Worm (Caenorhabditis elegans) whole organism, L1 larva: ENCODE results near the gene C27A2.7.

Experiments
- C34B4.2 ChIP-seq: sonication (generic microtip); optimal IDR thresholded peaks from 2 replicates; lab custom pipeline; 2017; ENCODE audit warnings: mild to moderate bottlenecking, missing genetic modification characterization, missing compliant biosample characterization
- F16B12.6 ChIP-seq: fragments of 150-350 bp; optimal IDR thresholded peaks from 2 replicates; lab custom pipeline; 2014; ENCODE audit warnings: missing biosample characterization, missing genetic modification characterization
- aha-1 ChIP-seq: fragments of 150-350 bp; optimal IDR thresholded peaks from 2 replicates; lab custom pipeline; 2014; ENCODE audit warnings: missing biosample characterization, missing genetic modification characterization
- aly-2 ChIP-seq: fragments of 150-350 bp; optimal IDR thresholded peaks from 2 replicates; lab custom pipeline; 2014; ENCODE audit warnings: missing biosample characterization, missing genetic modification characterization
- ama-1 ChIP-seq: fragments of 150-350 bp; optimal IDR thresholded peaks from 2 replicates; lab custom pipeline; 2014
- blmp-1 ChIP-seq: fragments of 150-350 bp; optimal IDR thresholded peaks from 2 replicates; lab custom pipeline; 2014; ENCODE audit warnings: missing biosample characterization, missing genetic modification characterization
- ceh-63 ChIP-seq: fragments of 200-800 bp; sonication (Bioruptor generic); optimal IDR thresholded peaks from 2 replicates; lab custom pipeline; 2018; ENCODE audit warnings: mild to moderate bottlenecking, missing genetic modification characterization, missing compliant biosample characterization
- ceh-8 ChIP-seq: fragments of 200-800 bp; sonication (Bioruptor generic); optimal IDR thresholded peaks from 2 replicates; lab custom pipeline; 2018; ENCODE audit warnings: mild to moderate bottlenecking, missing genetic modification characterization, moderate library complexity, missing compliant biosample characterization
- ceh-82 ChIP-seq, 3 experiments: fragments of 150-350 bp in 1 of 3; sonication (generic microtip) in 2 of 3; optimal IDR thresholded peaks; 2 replicates each; lab custom pipeline; 2014 to 2017; ENCODE audit warnings: missing biosample characterization in 3 of 3, missing genetic modification characterization in 3 of 3
- ceh-88 ChIP-seq: fragments of 200-800 bp; sonication (Bioruptor generic); IDR thresholded peaks from 2 replicates; pipeline ENCODE4 v1.3.6; 2022; ENCODE audit warnings: missing genetic modification characterization, missing compliant biosample characterization
- dpl-1 ChIP-seq, 3 experiments: fragments of 150-350 bp in 2 of 3; sonication (generic microtip) in 1 of 3; optimal IDR thresholded peaks; 2 replicates each; lab custom pipeline; 2014 to 2017; ENCODE audit warnings: missing biosample characterization in 3 of 3, missing genetic modification characterization in 3 of 3, missing genetic modification reagents in 3 of 3
- efl-1 ChIP-seq, 4 experiments: fragments of 150-350 bp; optimal IDR thresholded peaks in 3 of 4; peaks in 1 of 4; 1 replicate in 1 of 4; 2 replicates in 3 of 4; lab custom pipeline; 2014; ENCODE audit warnings: missing biosample characterization in 2 of 4, missing genetic modification characterization in 2 of 4, missing genetic modification reagents in 2 of 4
- egl-13 ChIP-seq: sonication (generic microtip); optimal IDR thresholded peaks from 2 replicates; lab custom pipeline; 2016; ENCODE audit warnings: missing genotype, missing genetic modification reagents, missing genetic modification characterization, missing compliant biosample characterization
- elt-3 ChIP-seq, 6 experiments: fragments of 150-350 bp in 1 of 6; sonication (generic microtip); optimal IDR thresholded peaks; 2 replicates each; lab custom pipeline; 2017 to 2018; ENCODE audit warnings: missing biosample characterization in 6 of 6, missing genetic modification characterization in 6 of 6, inconsistent platforms in 1 of 6
- ets-5 ChIP-seq: fragments of 200-800 bp; sonication (Bioruptor generic); IDR thresholded peaks from 2 replicates; pipeline ENCODE4 v1.3.6; 2022; ENCODE audit warnings: missing genetic modification characterization, missing compliant biosample characterization
- fkh-4 ChIP-seq: sonication (generic microtip); optimal IDR thresholded peaks from 2 replicates; lab custom pipeline; 2016; ENCODE audit warnings: missing compliant biosample characterization, missing genetic modification characterization, borderline replicate concordance
- fkh-8 ChIP-seq: sonication (generic microtip); optimal IDR thresholded peaks from 2 replicates; lab custom pipeline; 2016; ENCODE audit warnings: mild to moderate bottlenecking, missing genetic modification characterization, missing compliant biosample characterization
- fos-1 ChIP-seq: fragments of 150-350 bp; optimal IDR thresholded peaks from 2 replicates; lab custom pipeline; 2014; ENCODE audit warnings: missing biosample characterization, missing genetic modification characterization
- hlh-4 ChIP-seq: sonication (generic microtip); optimal IDR thresholded peaks from 2 replicates; lab custom pipeline; 2016; ENCODE audit warnings: mild to moderate bottlenecking, missing genetic modification characterization, missing compliant biosample characterization
- hpl-2 ChIP-seq: fragments of 150-350 bp; optimal IDR thresholded peaks from 2 replicates; lab custom pipeline; 2014; ENCODE audit warnings: missing biosample characterization, missing genetic modification reagents, missing genetic modification characterization
- jun-1 ChIP-seq: fragments of 150-350 bp; optimal IDR thresholded peaks from 2 replicates; lab custom pipeline; 2014; ENCODE audit warnings: missing biosample characterization, missing genetic modification reagents, missing genetic modification characterization
- lin-15B ChIP-seq: fragments of 150-350 bp; sonication (generic microtip); optimal IDR thresholded peaks from 3 replicates; lab custom pipeline; 2014; ENCODE audit warnings: missing biosample characterization, missing genetic modification characterization
- lin-35 ChIP-seq, 2 experiments: fragments of 150-350 bp; optimal IDR thresholded peaks; 2 replicates each; lab custom pipeline; 2014; ENCODE audit warnings: missing biosample characterization in 2 of 2, missing genetic modification characterization in 2 of 2, missing genetic modification reagents in 2 of 2
- lin-39 ChIP-seq: fragments of 150-350 bp; optimal IDR thresholded peaks from 2 replicates; lab custom pipeline; 2014; ENCODE audit warnings: missing biosample characterization, missing genetic modification reagents, missing genetic modification characterization
- lsy-2 ChIP-seq, 2 experiments: fragments of 150-350 bp; optimal IDR thresholded peaks; 2 replicates each; lab custom pipeline; 2014; ENCODE audit warnings: missing biosample characterization in 2 of 2, missing genetic modification characterization in 2 of 2
- mab-9 ChIP-seq: fragments of 200-800 bp; sonication (Bioruptor generic); IDR thresholded peaks from 2 replicates; pipeline ENCODE4 v1.3.6; 2022; ENCODE audit warnings: missing genetic modification reagents, missing genetic modification characterization, missing compliant biosample characterization
- mef-2 ChIP-seq: fragments of 150-350 bp; optimal IDR thresholded peaks from 2 replicates; lab custom pipeline; 2014; ENCODE audit warnings: missing biosample characterization, missing genetic modification characterization
- mep-1 ChIP-seq: fragments of 150-350 bp; optimal IDR thresholded peaks from 2 replicates; lab custom pipeline; 2014; ENCODE audit warnings: missing biosample characterization, missing genetic modification characterization
- nhr-20 ChIP-seq: sonication (generic microtip); optimal IDR thresholded peaks from 2 replicates; lab custom pipeline; 2016; ENCODE audit warnings: mild to moderate bottlenecking, missing genetic modification characterization, missing compliant biosample characterization
- nhr-237 ChIP-seq: fragments of 150-350 bp; optimal IDR thresholded peaks from 2 replicates; lab custom pipeline; 2014; ENCODE audit warnings: missing biosample characterization, missing genetic modification characterization
- nhr-28 ChIP-seq: fragments of 150-350 bp; optimal IDR thresholded peaks from 2 replicates; lab custom pipeline; 2014; ENCODE audit warnings: missing biosample characterization, missing genetic modification characterization
- nhr-76 ChIP-seq: sonication (generic microtip); optimal IDR thresholded peaks from 2 replicates; lab custom pipeline; 2017; ENCODE audit warnings: missing biosample characterization, missing genetic modification characterization
- nhr-84 ChIP-seq: sonication (generic microtip); optimal IDR thresholded peaks from 2 replicates; lab custom pipeline; 2017; ENCODE audit warnings: missing biosample characterization, missing genetic modification characterization
- nhr-90 ChIP-seq: sonication (generic microtip); optimal IDR thresholded peaks from 2 replicates; lab custom pipeline; 2016; ENCODE audit warnings: mild to moderate bottlenecking, missing genetic modification characterization, missing compliant biosample characterization; ENCODE audit not compliant: poor library complexity
- pag-3 ChIP-seq: sonication (generic microtip); optimal IDR thresholded peaks from 2 replicates; lab custom pipeline; 2017; ENCODE audit warnings: missing genetic modification characterization, mild to moderate bottlenecking, missing compliant biosample characterization, antibody characterized with exemption, borderline replicate concordance; ENCODE audit not compliant: insufficient read depth
- rnt-1 ChIP-seq: sonication (generic microtip); optimal IDR thresholded peaks from 2 replicates; lab custom pipeline; 2016; ENCODE audit warnings: mild to moderate bottlenecking, missing genetic modification characterization, moderate library complexity, missing compliant biosample characterization
- snu-23 ChIP-seq: sonication (generic microtip); optimal IDR thresholded peaks from 2 replicates; lab custom pipeline; 2016; ENCODE audit warnings: missing genetic modification characterization, missing compliant biosample characterization
- sptf-1 ChIP-seq: fragments of 150-350 bp; optimal IDR thresholded peaks from 2 replicates; lab custom pipeline; 2014; ENCODE audit warnings: missing biosample characterization, missing genetic modification characterization
- tbx-2 ChIP-seq: sonication (generic microtip); optimal IDR thresholded peaks from 2 replicates; lab custom pipeline; 2016; ENCODE audit warnings: missing genetic modification characterization, missing compliant biosample characterization
- tlp-1 ChIP-seq: fragments of 150-350 bp; optimal IDR thresholded peaks from 2 replicates; lab custom pipeline; 2014; ENCODE audit warnings: missing biosample characterization, missing genetic modification characterization
- unc-130 ChIP-seq: fragments of 150-350 bp; optimal IDR thresholded peaks from 2 replicates; lab custom pipeline; 2017; ENCODE audit warnings: missing biosample characterization, missing genetic modification characterization, inconsistent platforms
- unc-62 ChIP-seq: fragments of 150-350 bp; optimal IDR thresholded peaks from 2 replicates; lab custom pipeline; 2014; ENCODE audit warnings: missing biosample characterization, missing genetic modification reagents, missing genetic modification characterization
- unc-98 ChIP-seq: fragments of 200-800 bp; sonication (Bioruptor generic); IDR thresholded peaks from 2 replicates; pipeline ENCODE4 v1.3.6; 2022; ENCODE audit warnings: missing genetic modification characterization, missing compliant biosample characterization
- xbp-1 ChIP-seq: sonication (generic microtip); optimal IDR thresholded peaks from 2 replicates; lab custom pipeline; 2016; ENCODE audit warnings: missing genetic modification characterization, missing compliant biosample characterization
- ztf-11 ChIP-seq, 2 experiments: sonication (generic microtip); optimal IDR thresholded peaks; 2 replicates each; lab custom pipeline; 2016 to 2017; ENCODE audit warnings: missing genetic modification characterization in 2 of 2, missing biosample characterization in 1 of 2, missing compliant biosample characterization in 1 of 2

Gene C27A2.7

ce11 chrII:5039912-5040311 is 31.3 kb downstream of the C27A2.7 start, which contains the start of gene golg-2:
TSS of gene golg-2 (minus strand) at chrII:5040091.
- TF ChIP-seq dpl-1 (GFP tag; optimal IDR thresholded peaks at IDR 0.05; lab: Kevin White, UChicago) (peak in 1 of 3 experiments; percentile 42), lin-35 (GFP tag; optimal IDR thresholded peaks at IDR 0.05; lab: Kevin White, UChicago) (peak in 1 of 2 experiments; percentile 55), F16B12.6 (tag; lab: Kevin White, UChicago) (peak; percentile 79), aha-1 (tag; lab: Kevin White, UChicago) (no peak), ztf-11 (tag; optimal IDR thresholded peaks at IDR 0.05; lab: Kevin White, UChicago) (no peak), blmp-1 (tag; lab: Kevin White, UChicago) (peak; percentile 20), lsy-2 (tag; optimal IDR thresholded peaks at IDR 0.05; lab: Kevin White, UChicago) (peak; percentile 6 to 31), efl-1 (optimal IDR thresholded peaks at IDR 0.05; lab: Kevin White, UChicago) (peak; percentile 10 to 33), efl-1 (GFP tag; optimal IDR thresholded peaks at IDR 0.05 in 1 of 2; lab: Kevin White, UChicago) (peak; percentile 38 to 84), mep-1 (tag; lab: Kevin White, UChicago) (peak; percentile 29)
- TF ChIP-seq, all 84 proteins: peak for 7

- no peak for TF ChIP-seq efl-1 (optimal IDR thresholded peaks at IDR 0.05; lab: Kevin White, UChicago)
- TF ChIP-seq efl-1 (GFP tag; optimal IDR thresholded peaks at IDR 0.05 in 1 of 2; lab: Kevin White, UChicago): peak in 1 of 2 experiments; percentile 53
- TF ChIP-seq ceh-8: no peak
- no peak for TF ChIP-seq lin-15B (tag; lab: Kevin White, UChicago)
- TF ChIP-seq lsy-2 (tag; optimal IDR thresholded peaks at IDR 0.05; lab: Kevin White, UChicago): no peak
- no peak for TF ChIP-seq rnt-1 (tag; lab: Kevin White, UChicago)
- no peak for TF ChIP-seq xbp-1 (tag; lab: Kevin White, UChicago)
- TF ChIP-seq ceh-88 (GFP tag; lab: Robert Waterston, UW): no peak
Observed at ce11 chrII:5036128-5036527, 35.0 kb downstream of the C27A2.7 start, which contains the start of gene lrr-1. TSS of gene lrr-1 (minus strand) at chrII:5036439.

- TF ChIP-seq egl-13 (tag; lab: Kevin White, UChicago) (no peak), mef-2 (tag; lab: Kevin White, UChicago) (no peak), unc-98 (GFP tag; lab: Robert Waterston, UW) (no peak), tbx-2 (no peak), ceh-88 (GFP tag; lab: Robert Waterston, UW) (no peak)
- TF ChIP-seq, all 84 proteins: peak for 0
Observed at ce11 chrII:5033935-5034334, 37.2 kb downstream of the C27A2.7 start, which contains the start of gene F33G12.3. TSS of gene F33G12.3 (minus strand) at chrII:5034035.

ce11 chrII:5032669-5033068 is 38.5 kb downstream of the C27A2.7 start:
- TF ChIP-seq unc-130: no peak
- peak; percentile 48 for TF ChIP-seq fkh-8 (tag; lab: Kevin White, UChicago)
- TF ChIP-seq egl-13 (tag; lab: Kevin White, UChicago): no peak
- no peak for TF ChIP-seq fkh-4 (tag; lab: Kevin White, UChicago)
- no peak for TF ChIP-seq lin-39 (tag; lab: Kevin White, UChicago)
- peak; percentile 55 for TF ChIP-seq fos-1 (tag; lab: Kevin White, UChicago)
- TF ChIP-seq pag-3 (tag; lab: Kevin White, UChicago): no peak
- peak; percentile 69 for TF ChIP-seq nhr-20 (tag; lab: Kevin White, UChicago)
- no peak for TF ChIP-seq ceh-63 (GFP tag; lab: Kevin White, UChicago)
- TF ChIP-seq aly-2 (tag; lab: Kevin White, UChicago): no peak
- TF ChIP-seq sptf-1 (tag; lab: Kevin White, UChicago): no peak
- peak; percentile 80 for TF ChIP-seq snu-23 (GFP tag; lab: Kevin White, UChicago)
- no peak for TF ChIP-seq tlp-1 (tag; lab: Kevin White, UChicago)
- no peak for TF ChIP-seq ama-1 (lab: Kevin White, UChicago)
- TF ChIP-seq rnt-1 (tag; lab: Kevin White, UChicago): peak; percentile 69
- no peak for TF ChIP-seq nhr-84
- TF ChIP-seq hlh-4: no peak
- TF ChIP-seq nhr-76 (tag; lab: Kevin White, UChicago): no peak
- TF ChIP-seq nhr-237 (tag; lab: Kevin White, UChicago): no peak
- no peak for TF ChIP-seq unc-62 (GFP tag; lab: Kevin White, UChicago)
- TF ChIP-seq nhr-90: peak; percentile 38
- TF ChIP-seq mab-9 (GFP tag; lab: Robert Waterston, UW): no peak
- no peak for TF ChIP-seq ets-5 (GFP tag; lab: Robert Waterston, UW)
- TF ChIP-seq nhr-28: no peak
- TF ChIP-seq hpl-2 (GFP tag; lab: Kevin White, UChicago): no peak
- TF ChIP-seq C34B4.2: no peak
- TF ChIP-seq efl-1 (optimal IDR thresholded peaks at IDR 0.05; lab: Kevin White, UChicago): peak; percentile 54 to 59
- TF ChIP-seq efl-1 (GFP tag; optimal IDR thresholded peaks at IDR 0.05 in 1 of 2; lab: Kevin White, UChicago): peak; percentile 51 to 95
- TF ChIP-seq jun-1 (tag; lab: Kevin White, UChicago): no peak
- TF ChIP-seq ceh-82 (tag; optimal IDR thresholded peaks at IDR 0.05; lab: Kevin White, UChicago): peak in 1 of 3 experiments; percentile 56
- TF ChIP-seq ceh-8: no peak
- TF ChIP-seq elt-3 (tag; optimal IDR thresholded peaks at IDR 0.05; lab: Kevin White, UChicago): peak in 2 of 6 experiments; percentile 19 to 65
- TF ChIP-seq xbp-1 (tag; lab: Kevin White, UChicago): peak; percentile 55
